Worm (Caenorhabditis elegans) whole organism, midembryonic: ENCODE measurements around the gene T25D1.2.

Source experiments
- T22C8.4 ChIP-seq: fragments of 200-800 bp; sonication (Bioruptor generic); IDR thresholded peaks from 2 replicates; pipeline ENCODE4 v1.3.6; 2022; ENCODE audit warnings: missing genetic modification characterization, missing compliant biosample characterization
- cog-1 ChIP-seq: sonication (generic microtip); optimal IDR thresholded peaks from 2 replicates; lab custom pipeline; 2016; ENCODE audit warnings: missing genetic modification characterization, missing compliant biosample characterization
- flt-1 ChIP-seq: fragments of 200-800 bp; sonication (Bioruptor generic); IDR thresholded peaks from 2 replicates; pipeline ENCODE4 v1.3.6; 2022; ENCODE audit warnings: missing genetic modification characterization, missing compliant biosample characterization
- klf-2 ChIP-seq: fragments of 200-800 bp; sonication (Bioruptor generic); conservative IDR thresholded peaks from 2 replicates; pipeline ENCODE4 v1.3.6; 2022; ENCODE audit warnings: missing genetic modification reagents, missing genetic modification characterization, missing compliant biosample characterization
- ref-1 ChIP-seq: fragments of 200-800 bp; sonication (Bioruptor generic); conservative IDR thresholded peaks from 2 replicates; pipeline ENCODE4 v1.3.6; 2022; ENCODE audit warnings: missing genetic modification reagents, missing genetic modification characterization, missing compliant biosample characterization
- tab-1 ChIP-seq: fragments of 200-800 bp; sonication (Bioruptor generic); IDR thresholded peaks from 2 replicates; pipeline ENCODE4 v1.3.6; 2022; ENCODE audit warnings: missing genetic modification characterization, missing compliant biosample characterization
- ztf-23 ChIP-seq: fragments of 200-800 bp; sonication (Bioruptor generic); IDR thresholded peaks from 2 replicates; pipeline ENCODE4 v1.3.6; 2022; ENCODE audit warnings: missing genetic modification reagents, missing genetic modification characterization, missing compliant biosample characterization
- ztf-29 ChIP-seq: fragments of 200-800 bp; sonication (Bioruptor generic); IDR thresholded peaks from 2 replicates; pipeline ENCODE4 v1.3.6; 2022; ENCODE audit warnings: missing genetic modification reagents, missing genetic modification characterization, missing compliant biosample characterization

DNA sequence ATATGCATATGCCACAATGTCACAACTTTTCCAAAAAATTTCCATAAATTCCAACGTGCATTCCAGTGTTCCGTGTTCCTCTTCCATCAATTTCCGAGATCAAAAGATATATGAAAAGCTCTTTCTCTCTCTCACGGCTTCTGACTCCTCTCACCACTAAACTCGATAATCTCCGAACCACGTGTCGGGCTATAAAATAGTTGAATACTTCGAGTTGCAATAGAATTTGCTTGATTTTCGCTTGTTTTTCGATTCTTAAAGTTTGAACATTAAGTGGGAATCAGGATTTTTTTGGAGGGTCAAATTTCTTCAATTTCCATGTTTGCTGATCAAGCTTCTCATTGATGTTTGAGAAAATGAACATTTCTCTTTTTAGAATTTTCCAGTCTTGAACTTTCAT, 30.0 kb upstream of the T25D1.2 start:
- TF ChIP-seq flt-1 (GFP tag; lab: Robert Waterston, UW) (no peak), tab-1 (GFP tag; lab: Robert Waterston, UW) (no peak), cog-1 (tag; lab: Kevin White, UChicago) (no peak), T22C8.4 (GFP tag; lab: Robert Waterston, UW) (no peak), ztf-23 (GFP tag; lab: Robert Waterston, UW) (no peak), ref-1 (GFP tag; lab: Robert Waterston, UW) (no peak), ztf-29 (GFP tag; lab: Robert Waterston, UW) (no peak), klf-2 (GFP tag; lab: Robert Waterston, UW) (no peak)
